Worm (Caenorhabditis elegans) whole organism, late embryonic: ENCODE measurements around the gene CD4.8.

Experiments
- T23F11.4 ChIP-seq: fragments of 200-800 bp; sonication (Bioruptor generic); optimal IDR thresholded peaks from 2 replicates; lab custom pipeline; 2018; ENCODE audit warnings: mild to moderate bottlenecking, missing genetic modification characterization, missing compliant biosample characterization
- Y22D7AL.16 ChIP-seq: sonication (generic microtip); optimal IDR thresholded peaks from 2 replicates; lab custom pipeline; 2016; ENCODE audit warnings: missing genetic modification characterization, missing compliant biosample characterization
- ahr-1 ChIP-seq: sonication (generic microtip); optimal IDR thresholded peaks from 2 replicates; lab custom pipeline; 2016; ENCODE audit warnings: missing genetic modification characterization, missing compliant biosample characterization
- ama-1 ChIP-seq: fragments of 150-350 bp; optimal IDR thresholded peaks from 2 replicates; lab custom pipeline; 2014
- ceh-14 ChIP-seq: sonication (generic microtip); optimal IDR thresholded peaks from 2 replicates; lab custom pipeline; 2016; ENCODE audit warnings: missing genotype, missing genetic modification characterization, missing compliant biosample characterization
- ceh-18 ChIP-seq: sonication (generic microtip); optimal IDR thresholded peaks from 2 replicates; lab custom pipeline; 2016; ENCODE audit warnings: missing genetic modification characterization, missing compliant biosample characterization
- ceh-30 ChIP-seq: fragments of 150-350 bp; optimal IDR thresholded peaks from 2 replicates; lab custom pipeline; 2014; ENCODE audit warnings: missing biosample characterization, missing genetic modification characterization
- ceh-31 ChIP-seq: sonication (generic microtip); optimal IDR thresholded peaks from 2 replicates; lab custom pipeline; 2016; ENCODE audit warnings: missing genetic modification characterization, missing compliant biosample characterization
- ceh-34 ChIP-seq: sonication (generic microtip); optimal IDR thresholded peaks from 2 replicates; lab custom pipeline; 2016; ENCODE audit warnings: mild to moderate bottlenecking, missing genetic modification characterization, missing compliant biosample characterization
- ceh-45 ChIP-seq: fragments of 200-800 bp; sonication (Bioruptor generic); IDR thresholded peaks from 2 replicates; pipeline ENCODE4 v1.3.6; 2022; ENCODE audit warnings: missing genetic modification reagents, missing genetic modification characterization, missing compliant biosample characterization
- che-1 ChIP-seq: sonication (generic microtip); optimal IDR thresholded peaks from 2 replicates; lab custom pipeline; 2016; ENCODE audit warnings: mild to moderate bottlenecking, missing genetic modification characterization, missing compliant biosample characterization
- dmd-4 ChIP-seq: sonication (generic microtip); optimal IDR thresholded peaks from 2 replicates; lab custom pipeline; 2016; ENCODE audit warnings: borderline replicate concordance, missing genetic modification characterization, missing compliant biosample characterization
- dve-1 ChIP-seq: sonication (generic microtip); optimal IDR thresholded peaks from 2 replicates; lab custom pipeline; 2017; ENCODE audit warnings: antibody characterized with exemption, mild to moderate bottlenecking, missing genetic modification characterization, missing compliant biosample characterization
- ets-4 ChIP-seq: sonication (generic microtip); optimal IDR thresholded peaks from 2 replicates; lab custom pipeline; 2016; ENCODE audit warnings: missing genetic modification characterization, missing compliant biosample characterization
- fax-1 ChIP-seq: sonication (generic microtip); optimal IDR thresholded peaks from 2 replicates; lab custom pipeline; 2016; ENCODE audit warnings: missing genotype, missing genetic modification characterization, missing compliant biosample characterization
- fkh-10 ChIP-seq: fragments of 150-350 bp; optimal IDR thresholded peaks from 2 replicates; lab custom pipeline; 2014; ENCODE audit warnings: missing biosample characterization, missing genetic modification reagents, missing genetic modification characterization
- hlh-30 ChIP-seq: sonication (generic microtip); optimal IDR thresholded peaks from 2 replicates; lab custom pipeline; 2017; ENCODE audit warnings: antibody characterized with exemption, missing genetic modification characterization, missing compliant biosample characterization; ENCODE audit not compliant: insufficient read depth
- hlh-6 ChIP-seq: sonication (generic microtip); optimal IDR thresholded peaks from 2 replicates; lab custom pipeline; 2016; ENCODE audit warnings: missing genotype, missing genetic modification characterization, missing compliant biosample characterization
- hlh-8 ChIP-seq: sonication (generic microtip); optimal IDR thresholded peaks from 2 replicates; lab custom pipeline; 2016; ENCODE audit warnings: missing genotype, missing genetic modification characterization, missing compliant biosample characterization
- lim-6 ChIP-seq: sonication (generic microtip); optimal IDR thresholded peaks from 2 replicates; lab custom pipeline; 2016; ENCODE audit warnings: missing genetic modification characterization, missing compliant biosample characterization
- lin-11 ChIP-seq: fragments of 200-800 bp; sonication (Bioruptor generic); optimal IDR thresholded peaks from 2 replicates; lab custom pipeline; 2018; ENCODE audit warnings: mild to moderate bottlenecking, missing genetic modification characterization, missing compliant biosample characterization
- madf-2 ChIP-seq: sonication (generic microtip); optimal IDR thresholded peaks from 2 replicates; lab custom pipeline; 2017; ENCODE audit warnings: missing genetic modification characterization, missing compliant biosample characterization
- mec-3 ChIP-seq: sonication (generic microtip); optimal IDR thresholded peaks from 2 replicates; lab custom pipeline; 2016; ENCODE audit warnings: borderline replicate concordance, missing genetic modification characterization, missing compliant biosample characterization
- nhr-11 ChIP-seq: fragments of 150-350 bp; optimal IDR thresholded peaks from 2 replicates; lab custom pipeline; 2014; ENCODE audit warnings: missing biosample characterization, missing genetic modification characterization
- pag-3 ChIP-seq: sonication (generic microtip); optimal IDR thresholded peaks from 2 replicates; lab custom pipeline; 2016; ENCODE audit warnings: missing compliant biosample characterization, missing genetic modification characterization, borderline replicate concordance
- pax-1 ChIP-seq: fragments of 150-350 bp; optimal IDR thresholded peaks from 2 replicates; lab custom pipeline; 2014; ENCODE audit warnings: missing biosample characterization, missing genetic modification characterization
- pha-2 ChIP-seq: sonication (generic microtip); optimal IDR thresholded peaks from 2 replicates; lab custom pipeline; 2017; ENCODE audit warnings: mild to moderate bottlenecking, missing genetic modification characterization, missing compliant biosample characterization
- pha-4 ChIP-seq: fragments of 150-350 bp; optimal IDR thresholded peaks from 2 replicates; lab custom pipeline; 2018; ENCODE audit warnings: missing biosample characterization, missing genetic modification reagents, missing genetic modification characterization
- pqm-1 ChIP-seq: sonication (generic microtip); optimal IDR thresholded peaks from 2 replicates; lab custom pipeline; 2016; ENCODE audit warnings: missing genetic modification characterization, missing compliant biosample characterization
- pros-1 ChIP-seq: fragments of 150-350 bp; optimal IDR thresholded peaks from 2 replicates; lab custom pipeline; 2014; ENCODE audit warnings: missing biosample characterization, missing genetic modification reagents, missing genetic modification characterization
- ref-2 ChIP-seq: sonication (generic microtip); optimal IDR thresholded peaks from 2 replicates; lab custom pipeline; 2016; ENCODE audit warnings: missing genetic modification characterization, missing compliant biosample characterization
- rnt-1 ChIP-seq: sonication (generic microtip); optimal IDR thresholded peaks from 2 replicates; lab custom pipeline; 2016; ENCODE audit warnings: missing genetic modification characterization, missing compliant biosample characterization
- sox-4 ChIP-seq: sonication (generic microtip); optimal IDR thresholded peaks from 2 replicates; lab custom pipeline; 2017; ENCODE audit warnings: mild to moderate bottlenecking, missing genetic modification characterization, inconsistent platforms, missing compliant biosample characterization
- syd-9 ChIP-seq: sonication (generic microtip); optimal IDR thresholded peaks from 2 replicates; lab custom pipeline; 2016; ENCODE audit warnings: mild to moderate bottlenecking, missing genetic modification characterization, moderate library complexity, missing compliant biosample characterization
- unc-3 ChIP-seq, 2 experiments: fragments of 200-800 bp in 1 of 2; sonication (Bioruptor generic) in 1 of 2; sonication (generic microtip) in 1 of 2; conservative IDR thresholded peaks in 1 of 2; optimal IDR thresholded peaks in 1 of 2; 2 replicates each; pipeline versions ENCODE4 v1.3.6 to Lab custom; 2016 to 2022; ENCODE audit warnings: missing compliant biosample characterization in 2 of 2, missing genetic modification characterization in 2 of 2, missing genetic modification reagents in 1 of 2
- unc-42 ChIP-seq: sonication (generic microtip); optimal IDR thresholded peaks from 2 replicates; lab custom pipeline; 2016; ENCODE audit warnings: missing genotype, missing genetic modification characterization, missing compliant biosample characterization
- unc-55 ChIP-seq: sonication (generic microtip); optimal IDR thresholded peaks from 2 replicates; lab custom pipeline; 2017; ENCODE audit warnings: missing biosample characterization, missing genetic modification reagents, missing genetic modification characterization
- unc-86 ChIP-seq: sonication (generic microtip); optimal IDR thresholded peaks from 2 replicates; lab custom pipeline; 2016; ENCODE audit warnings: missing genetic modification characterization, missing compliant biosample characterization
- zip-5 ChIP-seq: sonication (generic microtip); optimal IDR thresholded peaks from 2 replicates; lab custom pipeline; 2016; ENCODE audit warnings: missing genetic modification characterization, missing compliant biosample characterization

The CD4.8 gene

ce11 chrV:5619372-5619771 lies 18.2 kb upstream of the CD4.8 start:
- TF ChIP-seq ceh-14 (tag; lab: Kevin White, UChicago) (no peak), pros-1 (tag; lab: Kevin White, UChicago) (no peak), pha-2 (tag; lab: Kevin White, UChicago) (no peak), ref-2 (no peak), lim-6 (no peak), lin-11 (tag; lab: Kevin White, UChicago) (no peak), unc-55 (no peak), hlh-30 (no peak), madf-2 (tag; lab: Kevin White, UChicago) (no peak), sox-4 (tag; lab: Kevin White, UChicago) (no peak), ceh-18 (tag; lab: Kevin White, UChicago) (no peak), pax-1 (tag; lab: Kevin White, UChicago) (no peak), T23F11.4 (GFP tag; lab: Kevin White, UChicago) (no peak)

- no peak for TF ChIP-seq rnt-1 (tag; lab: Kevin White, UChicago)
- no peak for TF ChIP-seq ceh-14 (tag; lab: Kevin White, UChicago)
- TF ChIP-seq mec-3, result no peak
- no peak for TF ChIP-seq ahr-1 (tag; lab: Kevin White, UChicago)
- TF ChIP-seq ceh-18 (tag; lab: Kevin White, UChicago), result no peak
- no peak for TF ChIP-seq pha-4
- no peak for TF ChIP-seq che-1 (tag; lab: Kevin White, UChicago)
- no peak for TF ChIP-seq dmd-4 (tag; lab: Kevin White, UChicago)
- no peak for TF ChIP-seq syd-9 (tag; lab: Kevin White, UChicago)
- TF ChIP-seq Y22D7AL.16, result no peak
- no peak for TF ChIP-seq ama-1
- no peak for TF ChIP-seq unc-3 (GFP tag; conservative IDR thresholded peaks at IDR 0.05; lab: Robert Waterston, UW)
- no peak for TF ChIP-seq unc-3 (tag; optimal IDR thresholded peaks at IDR 0.05; lab: Kevin White, UChicago)
- TF ChIP-seq ceh-30 (tag; lab: Kevin White, UChicago), result no peak
- TF ChIP-seq ceh-45 (GFP tag; lab: Robert Waterston, UW), result no peak
- TF ChIP-seq zip-5 (tag; lab: Kevin White, UChicago), result no peak
- TF ChIP-seq pax-1 (tag; lab: Kevin White, UChicago), result no peak
- no peak for TF ChIP-seq pqm-1 (tag; lab: Kevin White, UChicago)
- TF ChIP-seq unc-42 (tag; lab: Kevin White, UChicago), result no peak
- TF ChIP-seq ets-4 (tag; lab: Kevin White, UChicago), result no peak
- no peak for TF ChIP-seq pha-2 (tag; lab: Kevin White, UChicago)
These were observed 16.1 kb upstream of the CD4.8 start, which contains the start of gene M03E7.2 for ce11 chrV:5617301-5617700. Gene M03E7.2 (plus strand): TSS chrV:5617601.

ce11 chrV:5614724-5615123 lies 13.6 kb upstream of the CD4.8 start, which contains the start of gene M03E7.3:
Gene M03E7.3 (plus strand): TSS chrV:5615024.
- TF ChIP-seq unc-86 (tag; lab: Kevin White, UChicago) (no peak), nhr-11 (tag; lab: Kevin White, UChicago) (no peak), fax-1 (tag; lab: Kevin White, UChicago) (no peak), pag-3 (tag; lab: Kevin White, UChicago) (no peak), dve-1 (no peak), fkh-10 (GFP tag; lab: Kevin White, UChicago) (no peak), che-1 (tag; lab: Kevin White, UChicago) (no peak), Y22D7AL.16 (no peak), hlh-30 (no peak), ceh-34 (no peak), hlh-8 (no peak), madf-2 (tag; lab: Kevin White, UChicago) (no peak), hlh-6 (no peak), ceh-30 (tag; lab: Kevin White, UChicago) (no peak), mec-3 (no peak), ceh-31 (tag; lab: Kevin White, UChicago) (no peak), ets-4 (tag; lab: Kevin White, UChicago) (no peak)
